Fruit fly (Drosophila melanogaster) whole organism, embryonic: ENCODE data around the gene dysf.
A peak's percentile ranks its signal among the peaks of the same experiment; 100 is the strongest.

Experiments used
- CG11398 ChIP-seq: fragments of 200-800 bp; sonication (Bioruptor generic); optimal IDR thresholded peaks from 2 replicates; lab custom pipeline; 2016; ENCODE audit warnings: missing biosample characterization, missing genetic modification characterization
- CG11560 ChIP-seq: fragments of 200-800 bp; sonication (Bioruptor generic); IDR thresholded peaks from 3 replicates; pipeline ENCODE4 v1.3.6; 2022; ENCODE audit warnings: missing biosample characterization, missing genetic modification characterization
- CG12769 ChIP-seq: fragments of 200-800 bp; sonication (Bioruptor generic); optimal IDR thresholded peaks from 2 replicates; lab custom pipeline; 2019; ENCODE audit warnings: missing biosample characterization, mild to moderate bottlenecking, missing genetic modification characterization, moderate library complexity
- CG13894 ChIP-seq: fragments of 200-800 bp; sonication (Bioruptor generic); optimal IDR thresholded peaks from 3 replicates; lab custom pipeline; 2018; ENCODE audit warnings: missing biosample characterization, mild to moderate bottlenecking, missing genetic modification characterization, moderate library complexity
- CG14441 ChIP-seq: fragments of 200-800 bp; sonication (Bioruptor generic); IDR thresholded peaks from 2 replicates; pipeline ENCODE4 v1.3.6; 2022; ENCODE audit warnings: missing biosample characterization, missing genetic modification characterization
- CG14860 ChIP-seq: fragments of 200-800 bp; sonication (Bioruptor generic); IDR thresholded peaks from 3 replicates; pipeline ENCODE4 v1.3.6; 2022; ENCODE audit warnings: missing biosample characterization, missing genetic modification characterization; ENCODE audit not compliant: partially characterized antibody
- CG1603 ChIP-seq: fragments of 200-800 bp; sonication (Bioruptor generic); optimal IDR thresholded peaks from 2 replicates; lab custom pipeline; 2019; ENCODE audit warnings: missing biosample characterization, mild to moderate bottlenecking, missing genetic modification characterization, moderate library complexity
- CG17359 ChIP-seq: fragments of 200-800 bp; sonication (Bioruptor generic); optimal IDR thresholded peaks from 3 replicates; lab custom pipeline; 2018; ENCODE audit warnings: missing biosample characterization, mild to moderate bottlenecking, missing genetic modification characterization, moderate library complexity
- CG17802 ChIP-seq: fragments of 200-800 bp; sonication (Bioruptor generic); optimal IDR thresholded peaks from 2 replicates; lab custom pipeline; 2018; ENCODE audit warnings: missing biosample characterization, mild to moderate bottlenecking, missing genetic modification characterization, moderate library complexity
- CG18262 ChIP-seq: fragments of 200-800 bp; optimal IDR thresholded peaks from 3 replicates; lab custom pipeline; 2019; ENCODE audit warnings: missing biosample characterization, mild to moderate bottlenecking, missing genetic modification characterization, moderate library complexity
- CG6175 ChIP-seq: fragments of 200-800 bp; sonication (Bioruptor generic); IDR thresholded peaks from 3 replicates; pipeline ENCODE4 v1.3.6; 2022; ENCODE audit warnings: missing biosample characterization, missing genetic modification characterization
- CG7745 ChIP-seq: fragments of 200-800 bp; sonication (Bioruptor generic); optimal IDR thresholded peaks from 2 replicates; lab custom pipeline; 2018; ENCODE audit warnings: missing biosample characterization, mild to moderate bottlenecking, missing genetic modification characterization, moderate library complexity
- CG8290 ChIP-seq, 3 experiments: fragments of 200-800 bp; sonication (Bioruptor generic); optimal IDR thresholded peaks; 2 replicates each; lab custom pipeline; 2016 to 2019; ENCODE audit warnings: missing biosample characterization in 3 of 3, missing genetic modification characterization in 3 of 3, mild to moderate bottlenecking in 2 of 3, moderate library complexity in 1 of 3
- Dbx ChIP-seq: fragments of 200-800 bp; sonication (Bioruptor generic); IDR thresholded peaks from 3 replicates; pipeline ENCODE4 v1.3.6; 2022; ENCODE audit warnings: missing biosample characterization, missing genetic modification characterization
- E2f1 ChIP-seq: fragments of 200-800 bp; sonication (Bioruptor generic); IDR thresholded peaks from 2 replicates; pipeline ENCODE4 v1.3.6; 2022; ENCODE audit warnings: missing biosample characterization, missing genetic modification characterization
- E2f2 ChIP-seq: fragments of 200-800 bp; sonication (Bioruptor generic); IDR thresholded peaks from 2 replicates; pipeline ENCODE4 v1.3.6; 2022; ENCODE audit warnings: missing biosample characterization, missing genetic modification characterization
- ERR ChIP-seq: fragments of 200-800 bp; sonication (Bioruptor generic); optimal IDR thresholded peaks from 2 replicates; lab custom pipeline; 2016; ENCODE audit warnings: missing biosample characterization, missing genetic modification characterization
- Eip74EF ChIP-seq, 2 experiments: fragments of 200-800 bp in 1 of 2; fragments of >200 bp in 1 of 2; sonication (Bioruptor generic) in 1 of 2; optimal IDR thresholded peaks; 2 replicates each; lab custom pipeline; 2017 to 2019; ENCODE audit warnings: missing biosample characterization in 2 of 2, missing genetic modification characterization in 2 of 2, mild to moderate bottlenecking in 1 of 2, moderate library complexity in 1 of 2
- HLH4C ChIP-seq: fragments of 200-800 bp; sonication (Bioruptor generic); IDR thresholded peaks from 3 replicates; pipeline ENCODE4 v1.3.6; 2022; ENCODE audit warnings: missing biosample characterization, missing genetic modification characterization; ENCODE audit not compliant: partially characterized antibody
- Hey ChIP-seq: fragments of 200-800 bp; sonication (Bioruptor generic); optimal IDR thresholded peaks from 3 replicates; lab custom pipeline; 2018; ENCODE audit warnings: missing biosample characterization, mild to moderate bottlenecking, missing genetic modification characterization
- Neu2 ChIP-seq: fragments of 200-800 bp; sonication (Bioruptor generic); optimal IDR thresholded peaks from 3 replicates; lab custom pipeline; 2016; ENCODE audit warnings: missing biosample characterization, missing genetic modification characterization, borderline replicate concordance
- Pdp1 ChIP-seq, 2 experiments: fragments of 200-800 bp; sonication (Bioruptor generic); optimal IDR thresholded peaks; 3 replicates each; lab custom pipeline; 2016; ENCODE audit warnings: missing biosample characterization in 2 of 2, missing genetic modification characterization in 2 of 2, mild to moderate bottlenecking in 1 of 2, moderate library complexity in 1 of 2
- Ssrp ChIP-seq: fragments of 200-800 bp; sonication (Bioruptor generic); optimal IDR thresholded peaks from 2 replicates; lab custom pipeline; 2018; ENCODE audit warnings: missing biosample characterization, mild to moderate bottlenecking, missing genetic modification characterization, moderate library complexity
- Stat92E ChIP-seq, 3 experiments: fragments of >200 bp in 2 of 3; fragments of 200-800 bp in 1 of 3; sonication (Bioruptor generic) in 1 of 3; optimal IDR thresholded peaks; 2 replicates each; lab custom pipeline; 2017 to 2019; ENCODE audit warnings: missing biosample characterization in 3 of 3, missing genetic modification characterization in 3 of 3, mild to moderate bottlenecking in 1 of 3, moderate library complexity in 1 of 3
- al ChIP-seq: fragments of 200-800 bp; sonication (Bioruptor generic); IDR thresholded peaks from 2 replicates; pipeline ENCODE4 v1.3.6; 2022; ENCODE audit warnings: missing biosample characterization, missing genetic modification characterization
- aop ChIP-seq: fragments of 200-800 bp; sonication (Bioruptor generic); IDR thresholded peaks from 2 replicates; pipeline ENCODE4 v1.3.6; 2022; ENCODE audit warnings: missing biosample characterization, missing genetic modification characterization
- ara ChIP-seq: fragments of 200-800 bp; sonication (Bioruptor generic); IDR thresholded peaks from 2 replicates; pipeline ENCODE4 v1.3.6; 2022; ENCODE audit warnings: missing biosample characterization, missing genetic modification characterization
- ash1 ChIP-seq: fragments of 200-800 bp; sonication (Bioruptor generic); optimal IDR thresholded peaks from 2 replicates; lab custom pipeline; 2018; ENCODE audit warnings: missing biosample characterization, mild to moderate bottlenecking, missing genetic modification characterization
- br ChIP-seq: fragments of >200 bp; optimal IDR thresholded peaks from 2 replicates; lab custom pipeline; 2017
- cato ChIP-seq: fragments of 200-800 bp; sonication (Bioruptor generic); optimal IDR thresholded peaks from 2 replicates; lab custom pipeline; 2016; ENCODE audit warnings: missing biosample characterization, missing genetic modification characterization, borderline replicate concordance
- cwo ChIP-seq: fragments of 200-800 bp; sonication (Bioruptor generic); optimal IDR thresholded peaks from 3 replicates; lab custom pipeline; 2017; ENCODE audit warnings: missing biosample characterization, missing genetic modification characterization, mild to moderate bottlenecking, moderate library complexity, missing genetic modification reagents
- dysf ChIP-seq: fragments of 200-800 bp; sonication (Bioruptor generic); IDR thresholded peaks from 3 replicates; pipeline ENCODE4 v1.3.6; 2022; ENCODE audit warnings: missing biosample characterization, missing genetic modification characterization
- en ChIP-seq: fragments of 200-800 bp; sonication (Bioruptor generic); optimal IDR thresholded peaks from 2 replicates; lab custom pipeline; 2016; ENCODE audit warnings: missing biosample characterization, missing genetic modification characterization
- exex ChIP-seq: fragments of 200-800 bp; sonication (Bioruptor generic); optimal IDR thresholded peaks from 4 replicates; lab custom pipeline; 2018; ENCODE audit warnings: missing biosample characterization, mild to moderate bottlenecking, missing genetic modification characterization, moderate library complexity
- fu2 ChIP-seq: fragments of 200-800 bp; sonication (Bioruptor generic); optimal IDR thresholded peaks from 2 replicates; lab custom pipeline; 2016; ENCODE audit warnings: missing biosample characterization, missing genetic modification characterization
- grn ChIP-seq: fragments of 200-800 bp; sonication (Bioruptor generic); optimal IDR thresholded peaks from 3 replicates; lab custom pipeline; 2017; ENCODE audit warnings: missing biosample characterization, missing genetic modification characterization
- gro ChIP-seq: fragments of 200-800 bp; sonication (Bioruptor generic); optimal IDR thresholded peaks from 2 replicates; lab custom pipeline; 2016; ENCODE audit warnings: missing biosample characterization, missing genetic modification characterization
- lbe ChIP-seq: fragments of 200-800 bp; sonication (Bioruptor generic); optimal IDR thresholded peaks from 2 replicates; lab custom pipeline; 2016; ENCODE audit warnings: missing biosample characterization, mild to moderate bottlenecking, missing genetic modification characterization
- mirr ChIP-seq: fragments of 200-800 bp; sonication (Bioruptor generic); optimal IDR thresholded peaks from 3 replicates; lab custom pipeline; 2018; ENCODE audit warnings: missing biosample characterization, mild to moderate bottlenecking, missing genetic modification characterization
- pnt ChIP-seq: fragments of 200-800 bp; sonication (Bioruptor generic); optimal IDR thresholded peaks from 3 replicates; lab custom pipeline; 2016; ENCODE audit warnings: missing biosample characterization, missing genetic modification characterization
- psq ChIP-seq: fragments of 200-800 bp; sonication (Bioruptor generic); optimal IDR thresholded peaks from 2 replicates; lab custom pipeline; 2017; ENCODE audit warnings: missing biosample characterization, missing genetic modification characterization
- pum ChIP-seq: fragments of 200-800 bp; sonication (Bioruptor generic); optimal IDR thresholded peaks from 2 replicates; lab custom pipeline; 2016; ENCODE audit warnings: missing biosample characterization, missing genetic modification characterization
- salm ChIP-seq: fragments of 200-800 bp; sonication (Bioruptor generic); optimal IDR thresholded peaks from 2 replicates; lab custom pipeline; 2018; ENCODE audit warnings: missing biosample characterization, mild to moderate bottlenecking, missing genetic modification characterization
- sd ChIP-seq: fragments of 200-800 bp; sonication (Bioruptor generic); optimal IDR thresholded peaks from 3 replicates; lab custom pipeline; 2018; ENCODE audit warnings: missing biosample characterization, mild to moderate bottlenecking, missing genetic modification characterization, moderate library complexity
- sens ChIP-seq: fragments of 200-800 bp; sonication (Bioruptor generic); peaks from one replicate; lab custom pipeline; 2016; ENCODE audit warnings: missing biosample characterization, missing genetic modification characterization
- sug ChIP-seq: fragments of 200-800 bp; optimal IDR thresholded peaks from 2 replicates; lab custom pipeline; 2019; ENCODE audit warnings: missing biosample characterization, mild to moderate bottlenecking, missing genetic modification characterization, moderate library complexity
- zfh2 ChIP-seq: fragments of 200-800 bp; sonication (Bioruptor generic); optimal IDR thresholded peaks from 2 replicates; lab custom pipeline; 2016; ENCODE audit warnings: missing biosample characterization, missing genetic modification characterization

dysf gene

dm6 chr3R:26117465-26118081, 19.1 kb upstream of the dysf start (continued):
- TF ChIP-seq CG1603 (tag; lab: Kevin White, UChicago) (peak; percentile 55), Eip74EF (GFP tag; optimal IDR thresholded peaks at IDR 0.05; lab: Kevin White, UChicago) (peak in 1 of 2 experiments; percentile 15), cato (no peak), br (lab: Kevin White, UChicago) (no peak), Dbx (GFP tag; lab: Robert Waterston, UW) (no peak; the same call in 2 of the 3 replicates), CG17802 (no peak), CG11560 (tag; lab: Robert Waterston, UW) (no peak), Stat92E (GFP tag; optimal IDR thresholded peaks at IDR 0.05; lab: Kevin White, UChicago) (no peak), CG7745 (no peak), pnt (GFP tag; lab: Kevin White, UChicago) (no peak), Neu2 (GFP tag; lab: Kevin White, UChicago) (no peak), ash1 (GFP tag; lab: Kevin White, UChicago) (no peak), al (GFP tag; lab: Robert Waterston, UW) (peak; percentile 43; the same call in 1 of the 2 replicates), CG18262 (tag; lab: Kevin White, UChicago) (peak; percentile 73), Ssrp (tag; lab: Kevin White, UChicago) (peak; percentile 46)

DNA sequence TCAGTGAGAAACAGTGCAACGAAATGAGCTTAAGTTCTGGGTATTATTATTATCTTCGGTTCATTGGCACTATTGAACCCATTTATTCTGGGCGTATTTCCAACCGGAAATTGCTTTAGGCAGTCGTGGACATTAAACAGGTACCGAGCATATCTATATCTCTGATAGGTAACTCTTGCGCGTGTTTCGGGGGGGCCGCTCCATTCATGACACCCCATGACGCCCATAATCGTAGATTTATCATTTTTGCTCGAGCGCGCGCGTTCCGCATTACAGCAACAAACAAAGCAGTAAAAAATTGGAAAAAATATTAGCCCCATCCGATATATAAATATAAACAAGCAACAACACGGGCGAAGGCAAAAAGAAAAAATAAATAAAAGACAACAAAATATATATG, 9.9 kb upstream of the dysf start:
- TF ChIP-seq ERR (GFP tag; lab: Kevin White, UChicago) (no peak), CG12769 (tag; lab: Kevin White, UChicago) (peak; percentile 16), Dbx (GFP tag; lab: Robert Waterston, UW) (no peak), HLH4C (no peak), lbe (no peak), en (no peak), salm (tag; lab: Kevin White, UChicago) (no peak), sug (tag; lab: Kevin White, UChicago) (peak; percentile 91), cwo (GFP tag; lab: Kevin White, UChicago) (peak; percentile 72), ara (GFP tag; lab: Robert Waterston, UW) (0 out of 2 replicates have a peak, but pooled peaks have one; percentile 9), grn (GFP tag; lab: Kevin White, UChicago) (peak; percentile 63), sens (GFP tag; lab: Kevin White, UChicago) (peak; percentile 47), cato (no peak), exex (peak; percentile 67), mirr (GFP tag; lab: Kevin White, UChicago) (peak; percentile 63), E2f2 (GFP tag; lab: Robert Waterston, UW) (0 out of 2 replicates have a peak, but pooled peaks have one; percentile 7), aop (GFP tag; lab: Robert Waterston, UW) (no peak), pum (GFP tag; lab: Kevin White, UChicago) (no peak), gro (GFP tag; lab: Kevin White, UChicago) (peak; percentile 1), E2f1 (GFP tag; lab: Robert Waterston, UW) (no peak), CG11398 (GFP tag; lab: Kevin White, UChicago) (no peak), psq (GFP tag; lab: Kevin White, UChicago) (no peak), CG6175 (0 out of 3 replicates have a peak, but pooled peaks have one; percentile 6), CG17359 (tag; lab: Kevin White, UChicago) (no peak), CG14441 (GFP tag; lab: Robert Waterston, UW) (no peak), zfh2 (GFP tag; lab: Kevin White, UChicago) (no peak), Pdp1 (GFP tag; optimal IDR thresholded peaks at IDR 0.05; lab: Kevin White, UChicago) (peak in 1 of 2 experiments; percentile 1), sd (tag; lab: Kevin White, UChicago) (peak; percentile 75), fu2 (GFP tag; lab: Kevin White, UChicago) (no peak), CG8290 (GFP tag; optimal IDR thresholded peaks at IDR 0.05; lab: Kevin White, UChicago) (no peak), CG8290 (tag; optimal IDR thresholded peaks at IDR 0.05; lab: Kevin White, UChicago) (peak in 1 of 2 experiments; percentile 23), Hey (tag; lab: Kevin White, UChicago) (peak; percentile 43), dysf (GFP tag; lab: Robert Waterston, UW) (peak; percentile 29; the same call in 1 of the 3 replicates), CG14860 (GFP tag; lab: Robert Waterston, UW) (no peak), CG13894 (tag; lab: Kevin White, UChicago) (peak; percentile 37)
